Fruit fly (Drosophila melanogaster) whole organism: ENCODE data around the gene slow.

Source experiments
- CG8478 ChIP-seq: fragments of >200 bp; optimal IDR thresholded peaks from 2 replicates; lab custom pipeline; 2018; ENCODE audit warnings: inconsistent platforms
- Dll ChIP-seq: fragments of >200 bp; optimal IDR thresholded peaks from 2 replicates; lab custom pipeline; 2017
- EcR ChIP-seq, 2 experiments: fragments of >200 bp; optimal IDR thresholded peaks; 2 replicates each; lab custom pipeline; 2017; ENCODE audit warnings: missing biosample characterization in 2 of 2, missing genetic modification characterization in 2 of 2, missing genetic modification reagents in 2 of 2
- pan ChIP-seq: fragments of >200 bp; optimal IDR thresholded peaks from 2 replicates; lab custom pipeline; 2017
- psq ChIP-seq: fragments of >200 bp; optimal IDR thresholded peaks from 2 replicates; lab custom pipeline; 2017
- usp ChIP-seq: fragments of >200 bp; optimal IDR thresholded peaks from 2 replicates; lab custom pipeline; 2017; ENCODE audit warnings: missing biosample characterization, missing genetic modification characterization, mixed read lengths

Gene slow

DNA sequence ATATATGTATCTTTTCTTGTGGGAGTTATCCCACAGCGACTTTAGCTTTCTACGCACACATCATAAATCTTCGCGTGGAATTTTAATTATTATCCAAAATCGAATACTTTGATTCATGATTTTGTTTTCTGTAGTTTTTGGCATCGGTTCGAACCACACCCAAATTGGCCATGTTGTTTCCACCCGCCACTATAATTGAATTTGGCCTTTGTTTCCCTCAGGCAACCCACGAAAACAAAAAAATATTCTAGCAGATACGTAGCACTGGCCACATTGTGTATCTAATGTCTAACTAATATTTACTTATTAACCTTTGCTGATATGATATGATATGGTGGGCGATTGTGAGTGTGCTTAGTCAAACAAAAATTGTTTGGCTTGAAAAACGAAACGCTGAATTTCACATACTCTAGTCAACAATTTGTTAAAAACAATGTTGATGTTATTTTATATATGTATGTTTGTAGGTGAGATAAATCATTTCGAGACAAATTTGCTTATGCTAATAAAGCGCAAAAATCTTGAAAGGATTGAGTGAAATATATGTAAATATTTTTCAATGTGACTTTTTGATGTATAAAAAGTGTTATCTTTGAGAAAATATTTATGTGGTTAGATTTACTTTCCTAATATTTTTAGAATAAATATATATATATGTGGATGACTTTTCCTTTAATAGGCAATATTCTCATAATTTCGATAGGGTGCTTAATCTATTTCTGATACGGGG lies 29.2 kb upstream of the slow start:
- TF ChIP-seq pan (lab: Kevin White, UChicago) (no peak), usp (no peak), EcR (GFP tag; optimal IDR thresholded peaks at IDR 0.05; lab: Kevin White, UChicago) (no peak), psq (lab: Kevin White, UChicago) (no peak), CG8478 (lab: Kevin White, UChicago) (no peak), Dll (lab: Kevin White, UChicago) (no peak)

dm6 chr3L:4356986-4357385 lies 27.3 kb upstream of the slow start:
- TF ChIP-seq psq (lab: Kevin White, UChicago) (no peak), pan (lab: Kevin White, UChicago) (no peak), EcR (GFP tag; optimal IDR thresholded peaks at IDR 0.05; lab: Kevin White, UChicago) (no peak), CG8478 (lab: Kevin White, UChicago) (no peak), Dll (lab: Kevin White, UChicago) (no peak), usp (no peak)

dm6 chr3L:4357705-4358131 lies 26.5 kb upstream of the slow start:
- no peak for TF ChIP-seq pan (lab: Kevin White, UChicago)
- TF ChIP-seq usp, result no peak
- TF ChIP-seq CG8478 (lab: Kevin White, UChicago), result no peak
- no peak for TF ChIP-seq EcR (GFP tag; optimal IDR thresholded peaks at IDR 0.05; lab: Kevin White, UChicago)
- no peak for TF ChIP-seq psq (lab: Kevin White, UChicago)
- no peak for TF ChIP-seq Dll (lab: Kevin White, UChicago)

DNA sequence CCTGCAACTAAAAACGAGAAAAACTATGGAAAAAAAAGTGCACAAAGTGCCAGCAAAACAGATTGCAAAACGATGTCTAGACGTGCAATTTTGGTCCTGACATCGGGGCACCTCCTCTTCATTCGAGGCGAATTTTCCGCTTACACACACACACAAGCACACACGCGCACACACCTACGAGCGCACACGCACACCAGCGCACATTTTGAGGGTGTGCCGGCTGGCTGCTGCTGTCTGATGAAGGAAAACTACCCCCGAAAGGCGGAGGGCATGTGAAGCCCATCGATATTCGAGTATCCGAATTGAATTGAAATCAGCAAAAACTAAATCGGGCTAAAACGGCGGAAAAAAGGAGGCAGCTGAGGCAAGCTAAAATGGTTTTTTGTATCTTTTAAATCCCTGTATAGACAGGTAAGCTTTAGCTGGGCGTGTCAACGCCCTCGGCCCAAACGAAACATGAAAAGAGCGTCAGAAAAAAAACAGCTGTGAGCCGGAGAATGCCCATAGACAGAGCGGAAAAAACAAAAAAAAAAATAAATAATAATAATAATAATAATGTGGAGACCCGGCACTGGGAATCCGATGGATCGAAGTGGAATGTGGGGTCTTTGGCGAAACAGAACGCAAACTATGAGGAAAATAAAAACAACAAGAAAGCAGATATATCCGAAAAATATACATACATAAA lies 24.4 kb upstream of the slow start:
- TF ChIP-seq Dll (lab: Kevin White, UChicago) (no peak), psq (lab: Kevin White, UChicago) (no peak), pan (lab: Kevin White, UChicago) (no peak), EcR (GFP tag; optimal IDR thresholded peaks at IDR 0.05; lab: Kevin White, UChicago) (no peak), CG8478 (lab: Kevin White, UChicago) (no peak), usp (no peak)

- TF ChIP-seq Dll (lab: Kevin White, UChicago) (no peak), usp (no peak), CG8478 (lab: Kevin White, UChicago) (no peak), psq (lab: Kevin White, UChicago) (no peak), pan (lab: Kevin White, UChicago) (no peak), EcR (GFP tag; optimal IDR thresholded peaks at IDR 0.05; lab: Kevin White, UChicago) (no peak)
These were observed 23.9 kb upstream of the slow start for dm6 chr3L:4360376-4360703.

- TF ChIP-seq CG8478 (lab: Kevin White, UChicago) (no peak), EcR (GFP tag; optimal IDR thresholded peaks at IDR 0.05; lab: Kevin White, UChicago) (no peak), usp (no peak), psq (lab: Kevin White, UChicago) (no peak), Dll (lab: Kevin White, UChicago) (no peak), pan (lab: Kevin White, UChicago) (no peak)
These were observed 21.3 kb upstream of the slow start for dm6 chr3L:4362937-4363336.

DNA sequence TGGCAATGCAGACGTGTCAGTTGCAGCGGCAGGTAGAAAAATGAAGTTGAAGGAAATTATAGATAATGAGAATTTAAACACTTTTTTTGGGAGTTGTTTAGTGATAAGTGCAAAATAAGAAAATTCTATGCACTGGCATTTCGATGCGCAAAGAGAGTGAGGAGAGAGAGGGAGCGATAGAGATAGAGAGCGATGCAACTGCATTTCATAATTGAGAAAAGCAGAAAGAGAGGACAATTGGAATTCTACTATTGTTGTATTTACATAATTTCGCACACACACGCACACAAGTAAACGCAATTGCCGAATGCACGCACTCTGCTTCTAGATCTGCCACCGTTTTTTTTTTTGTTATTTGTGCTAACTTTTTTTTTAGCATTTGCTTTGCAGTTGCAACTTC lies 20.8 kb upstream of the slow start:
- no peak for TF ChIP-seq pan (lab: Kevin White, UChicago)
- TF ChIP-seq EcR (GFP tag; optimal IDR thresholded peaks at IDR 0.05; lab: Kevin White, UChicago), result no peak
- no peak for TF ChIP-seq psq (lab: Kevin White, UChicago)
- TF ChIP-seq CG8478 (lab: Kevin White, UChicago), result no peak
- TF ChIP-seq Dll (lab: Kevin White, UChicago), result no peak
- TF ChIP-seq usp, result no peak

- TF ChIP-seq usp (no peak), psq (lab: Kevin White, UChicago) (no peak), pan (lab: Kevin White, UChicago) (no peak), CG8478 (lab: Kevin White, UChicago) (no peak), Dll (lab: Kevin White, UChicago) (no peak)
These were observed 20.1 kb upstream of the slow start, which contains the start of the genes Cip4 and mRpS6 for dm6 chr3L:4363887-4364794. Gene Cip4 (minus strand): TSS chr3L:4364102. Gene mRpS6 (plus strand): TSS chr3L:4364550.

dm6 chr3L:4365197-4365596 lies 19.0 kb upstream of the slow start, which contains the start of gene CG33514:
Gene CG33514 (plus strand): TSS chr3L:4365434.
- TF ChIP-seq EcR (GFP tag; optimal IDR thresholded peaks at IDR 0.05; lab: Kevin White, UChicago), result no peak
- TF ChIP-seq Dll (lab: Kevin White, UChicago), result no peak
- no peak for TF ChIP-seq CG8478 (lab: Kevin White, UChicago)
- no peak for TF ChIP-seq usp
- TF ChIP-seq psq (lab: Kevin White, UChicago), result no peak
- no peak for TF ChIP-seq pan (lab: Kevin White, UChicago)

dm6 chr3L:4367339-4367738 lies 16.9 kb upstream of the slow start, which contains the start of gene CG11342:
Gene CG11342 (minus strand): TSS chr3L:4367458.
- TF ChIP-seq pan (lab: Kevin White, UChicago), result no peak
- no peak for TF ChIP-seq Dll (lab: Kevin White, UChicago)
- no peak for TF ChIP-seq usp
- no peak for TF ChIP-seq EcR (GFP tag; optimal IDR thresholded peaks at IDR 0.05; lab: Kevin White, UChicago)
- TF ChIP-seq CG8478 (lab: Kevin White, UChicago), result no peak
- no peak for TF ChIP-seq psq (lab: Kevin White, UChicago)

dm6 chr3L:4371978-4372377 lies 12.3 kb upstream of the slow start:
- TF ChIP-seq usp (no peak), EcR (GFP tag; optimal IDR thresholded peaks at IDR 0.05; lab: Kevin White, UChicago) (no peak), CG8478 (lab: Kevin White, UChicago) (no peak), Dll (lab: Kevin White, UChicago) (no peak), pan (lab: Kevin White, UChicago) (no peak), psq (lab: Kevin White, UChicago) (no peak)
